Fruit fly (Drosophila melanogaster) whole organism, pupa: ENCODE results near the gene CG17292.

ENCODE experiments used
- CG10348 ChIP-seq: fragments of 200-800 bp; sonication (Bioruptor generic); IDR thresholded peaks from 2 replicates; pipeline ENCODE4 v1.3.6; 2022; ENCODE audit warnings: missing biosample characterization, missing genetic modification characterization
- CG17806 ChIP-seq: fragments of 200-800 bp; sonication (Bioruptor generic); optimal IDR thresholded peaks from 2 replicates; lab custom pipeline; 2018; ENCODE audit warnings: missing biosample characterization, mild to moderate bottlenecking, missing genetic modification characterization, moderate library complexity
- CG34367 ChIP-seq: fragments of 200-800 bp; sonication (Bioruptor generic); optimal IDR thresholded peaks from 2 replicates; lab custom pipeline; 2018; ENCODE audit warnings: missing biosample characterization, mild to moderate bottlenecking, missing genetic modification characterization
- CG4496 ChIP-seq: fragments of 200-800 bp; sonication (Bioruptor generic); IDR thresholded peaks from 3 replicates; pipeline ENCODE4 v1.3.6; 2022; ENCODE audit warnings: missing biosample characterization, missing genetic modification characterization
- CG8301 ChIP-seq: fragments of 200-800 bp; sonication (Bioruptor generic); optimal IDR thresholded peaks from 2 replicates; lab custom pipeline; 2018; ENCODE audit warnings: missing biosample characterization, mild to moderate bottlenecking, missing genetic modification characterization
- EcR ChIP-seq: fragments of 200-800 bp; sonication (Bioruptor generic); optimal IDR thresholded peaks from 3 replicates; lab custom pipeline; 2019; ENCODE audit warnings: missing biosample characterization, missing genetic modification characterization, mild to moderate bottlenecking, moderate library complexity, missing genetic modification reagents
- fd96Ca ChIP-seq: fragments of 200-800 bp; sonication (Bioruptor generic); IDR thresholded peaks from 3 replicates; pipeline ENCODE4 v1.3.6; 2022; ENCODE audit warnings: missing biosample characterization, missing genetic modification characterization
- gl ChIP-seq: fragments of 200-800 bp; sonication (Bioruptor generic); optimal IDR thresholded peaks from 2 replicates; lab custom pipeline; 2018; ENCODE audit warnings: missing biosample characterization, mild to moderate bottlenecking, missing genetic modification characterization

DNA sequence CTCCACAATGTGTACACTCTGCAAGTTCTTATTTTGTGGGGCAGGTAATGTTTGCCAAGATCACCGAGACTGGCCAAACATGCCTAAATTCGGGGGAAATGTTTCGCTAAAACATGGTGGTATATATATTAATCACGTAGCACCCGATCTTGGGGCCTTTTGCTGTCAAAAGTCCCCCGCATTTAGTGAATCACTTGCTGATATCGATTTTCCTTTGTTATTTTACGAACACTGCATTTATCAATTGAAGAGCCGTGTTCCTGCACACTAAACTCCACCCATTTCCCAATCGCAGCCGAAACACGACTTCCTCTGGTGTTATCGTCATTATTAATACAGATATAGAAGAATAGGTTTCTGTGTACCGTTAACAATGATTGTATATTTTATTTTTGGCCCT, 51.5 kb downstream of the CG17292 start:
- TF ChIP-seq CG17806 (tag; lab: Kevin White, UChicago) (no peak), CG10348 (GFP tag; lab: Robert Waterston, UW) (no peak), gl (tag; lab: Kevin White, UChicago) (no peak), CG4496 (GFP tag; lab: Robert Waterston, UW) (no peak), CG8301 (tag; lab: Kevin White, UChicago) (no peak), fd96Ca (GFP tag; lab: Robert Waterston, UW) (no peak), CG34367 (tag; lab: Kevin White, UChicago) (no peak), EcR (no peak)
